Fruit fly (Drosophila melanogaster) whole organism, embryonic: ENCODE data around the gene IFT54.

Experiments
- Adf1 ChIP-seq: fragments of 200-800 bp; sonication (Bioruptor generic); IDR thresholded peaks from 2 replicates; pipeline ENCODE4 v1.3.6; 2022; ENCODE audit warnings: missing biosample characterization, missing genetic modification characterization
- Asciz ChIP-seq: fragments of 200-800 bp; sonication (Bioruptor generic); optimal IDR thresholded peaks from 2 replicates; lab custom pipeline; 2017; ENCODE audit warnings: missing biosample characterization, mild to moderate bottlenecking, missing genetic modification characterization, missing genetic modification reagents
- Atf6 ChIP-seq: fragments of 200-800 bp; sonication (Bioruptor generic); IDR thresholded peaks from 2 replicates; pipeline ENCODE4 v1.3.6; 2022; ENCODE audit warnings: missing biosample characterization, missing genetic modification characterization
- Blimp-1 ChIP-seq: fragments of 200-800 bp; sonication (Bioruptor generic); optimal IDR thresholded peaks from 3 replicates; lab custom pipeline; 2018; ENCODE audit warnings: missing biosample characterization, missing genetic modification characterization, mild to moderate bottlenecking, moderate library complexity, missing genetic modification reagents
- CG10274 ChIP-seq: fragments of 200-800 bp; sonication (Bioruptor generic); optimal IDR thresholded peaks from 3 replicates; lab custom pipeline; 2017; ENCODE audit warnings: missing biosample characterization, mild to moderate bottlenecking, missing genetic modification characterization
- CG10565 ChIP-seq: fragments of 200-800 bp; sonication (Bioruptor generic); optimal IDR thresholded peaks from 3 replicates; lab custom pipeline; 2016; ENCODE audit warnings: missing biosample characterization, mild to moderate bottlenecking, missing genetic modification characterization
- CG12391 ChIP-seq: fragments of 200-800 bp; sonication (Bioruptor generic); optimal IDR thresholded peaks from 3 replicates; lab custom pipeline; 2018; ENCODE audit warnings: missing biosample characterization, mild to moderate bottlenecking, missing genetic modification characterization, moderate library complexity
- CG14710 ChIP-seq: fragments of 200-800 bp; sonication (Bioruptor generic); optimal IDR thresholded peaks from 3 replicates; lab custom pipeline; 2019; ENCODE audit warnings: missing biosample characterization, mild to moderate bottlenecking, missing genetic modification characterization, moderate library complexity
- CG1603 ChIP-seq: fragments of 200-800 bp; sonication (Bioruptor generic); optimal IDR thresholded peaks from 2 replicates; lab custom pipeline; 2019; ENCODE audit warnings: missing biosample characterization, mild to moderate bottlenecking, missing genetic modification characterization, moderate library complexity
- CG17186 ChIP-seq: fragments of 200-800 bp; sonication (Bioruptor generic); optimal IDR thresholded peaks from 3 replicates; lab custom pipeline; 2017; ENCODE audit warnings: missing biosample characterization, missing genetic modification reagents, missing genetic modification characterization
- CG2875 ChIP-seq: fragments of 200-800 bp; sonication (Bioruptor generic); optimal IDR thresholded peaks from 2 replicates; lab custom pipeline; 2017; ENCODE audit warnings: missing biosample characterization, mild to moderate bottlenecking, missing genetic modification characterization, missing genetic modification reagents
- CG31224 ChIP-seq: fragments of 200-800 bp; sonication (Bioruptor generic); IDR thresholded peaks from 2 replicates; pipeline ENCODE4 v1.3.6; 2022; ENCODE audit warnings: missing biosample characterization, missing genetic modification characterization
- CG33213 ChIP-seq: fragments of 200-800 bp; sonication (Bioruptor generic); optimal IDR thresholded peaks from 3 replicates; lab custom pipeline; 2016; ENCODE audit warnings: missing biosample characterization, missing genetic modification characterization
- CG34224 ChIP-seq: fragments of 200-800 bp; sonication (Bioruptor generic); IDR thresholded peaks from 3 replicates; pipeline ENCODE4 v1.3.6; 2022; ENCODE audit warnings: missing biosample characterization, missing genetic modification characterization; ENCODE audit not compliant: partially characterized antibody
- CG43689 ChIP-seq: fragments of 200-800 bp; sonication (Bioruptor generic); IDR thresholded peaks from 2 replicates; pipeline ENCODE4 v1.3.6; 2022; ENCODE audit warnings: missing biosample characterization, missing genetic modification characterization
- CG4820 ChIP-seq: fragments of 200-800 bp; sonication (Bioruptor generic); optimal IDR thresholded peaks from 3 replicates; lab custom pipeline; 2016; ENCODE audit warnings: missing biosample characterization, missing genetic modification characterization
- CG6683 ChIP-seq: fragments of 200-800 bp; sonication (Bioruptor generic); optimal IDR thresholded peaks from 2 replicates; lab custom pipeline; 2017; ENCODE audit warnings: missing biosample characterization, mild to moderate bottlenecking, missing genetic modification characterization, missing genetic modification reagents
- CG7928 ChIP-seq: fragments of 200-800 bp; sonication (Bioruptor generic); optimal IDR thresholded peaks from 2 replicates; lab custom pipeline; 2017; ENCODE audit warnings: missing biosample characterization, mild to moderate bottlenecking, missing genetic modification characterization
- D ChIP-seq, 2 experiments: fragments of 200-800 bp in 1 of 2; fragments of >200 bp in 1 of 2; sonication (Bioruptor generic) in 1 of 2; optimal IDR thresholded peaks; 2 replicates in 1 of 2; 3 replicates in 1 of 2; lab custom pipeline; 2017; ENCODE audit warnings: mild to moderate bottlenecking in 1 of 2, missing biosample characterization in 1 of 2, missing genetic modification characterization in 1 of 2, missing genetic modification reagents in 1 of 2
- Dip2 ChIP-seq: fragments of 200-800 bp; sonication (Bioruptor generic); IDR thresholded peaks from 2 replicates; pipeline ENCODE4 v1.3.6; 2022; ENCODE audit warnings: missing biosample characterization, missing genetic modification characterization
- Dll ChIP-seq: fragments of 200-800 bp; sonication (Bioruptor generic); IDR thresholded peaks from 4 replicates; pipeline ENCODE4 v1.3.6; 2022; ENCODE audit warnings: missing biosample characterization, missing genetic modification characterization; ENCODE audit not compliant: partially characterized antibody
- E2f2 ChIP-seq: fragments of 200-800 bp; sonication (Bioruptor generic); IDR thresholded peaks from 2 replicates; pipeline ENCODE4 v1.3.6; 2022; ENCODE audit warnings: missing biosample characterization, missing genetic modification characterization
- HLH54F ChIP-seq: fragments of 200-800 bp; sonication (Bioruptor generic); optimal IDR thresholded peaks from 3 replicates; lab custom pipeline; 2016; ENCODE audit warnings: missing biosample characterization, missing genetic modification characterization
- Hr51 ChIP-seq, 2 experiments: fragments of 200-800 bp; sonication (Bioruptor generic); optimal IDR thresholded peaks; 2 replicates in 1 of 2; 3 replicates in 1 of 2; lab custom pipeline; 2016 to 2018; ENCODE audit warnings: missing biosample characterization in 2 of 2, missing genetic modification characterization in 2 of 2, mild to moderate bottlenecking in 1 of 2, moderate library complexity in 1 of 2
- Meics ChIP-seq: fragments of 200-800 bp; sonication (Bioruptor generic); optimal IDR thresholded peaks from 2 replicates; lab custom pipeline; 2017; ENCODE audit warnings: missing biosample characterization, mild to moderate bottlenecking, missing genetic modification characterization
- Mes4 ChIP-seq: fragments of 200-800 bp; sonication (Bioruptor generic); optimal IDR thresholded peaks from 2 replicates; lab custom pipeline; 2016; ENCODE audit warnings: missing biosample characterization, missing genetic modification characterization
- NFAT ChIP-seq: fragments of 200-800 bp; sonication (Bioruptor generic); IDR thresholded peaks from 2 replicates; pipeline ENCODE4 v1.3.6; 2022; ENCODE audit warnings: missing biosample characterization, missing genetic modification characterization
- NfI ChIP-seq: fragments of 200-800 bp; sonication (Bioruptor generic); optimal IDR thresholded peaks from 3 replicates; lab custom pipeline; 2018; ENCODE audit warnings: missing biosample characterization, mild to moderate bottlenecking, missing genetic modification characterization, moderate library complexity
- Rfx ChIP-seq: fragments of 200-800 bp; sonication (Bioruptor generic); IDR thresholded peaks from 2 replicates; pipeline ENCODE4 v1.3.6; 2022; ENCODE audit warnings: missing biosample characterization, missing genetic modification characterization
- Side ChIP-seq: fragments of 200-800 bp; sonication (Bioruptor generic); optimal IDR thresholded peaks from 2 replicates; lab custom pipeline; 2016; ENCODE audit warnings: missing biosample characterization, missing genetic modification characterization
- ash1 ChIP-seq: fragments of 200-800 bp; sonication (Bioruptor generic); optimal IDR thresholded peaks from 2 replicates; lab custom pipeline; 2018; ENCODE audit warnings: missing biosample characterization, mild to moderate bottlenecking, missing genetic modification characterization
- corto ChIP-seq: fragments of 200-800 bp; sonication (Bioruptor generic); optimal IDR thresholded peaks from 2 replicates; lab custom pipeline; 2016; ENCODE audit warnings: missing biosample characterization, mild to moderate bottlenecking, missing genetic modification characterization, moderate library complexity
- emc ChIP-seq: fragments of 200-800 bp; sonication (Bioruptor generic); optimal IDR thresholded peaks from 2 replicates; lab custom pipeline; 2016; ENCODE audit warnings: missing biosample characterization, missing genetic modification characterization
- gce ChIP-seq: fragments of 200-800 bp; sonication (Bioruptor generic); IDR thresholded peaks from 3 replicates; pipeline ENCODE4 v1.3.6; 2022; ENCODE audit warnings: missing biosample characterization, missing genetic modification characterization
- grau ChIP-seq: fragments of 200-800 bp; optimal IDR thresholded peaks from 3 replicates; lab custom pipeline; 2019; ENCODE audit warnings: missing biosample characterization, mild to moderate bottlenecking, missing genetic modification characterization, moderate library complexity
- h ChIP-seq: fragments of >200 bp; optimal IDR thresholded peaks from 2 replicates; lab custom pipeline; 2017
- jumu ChIP-seq: fragments of 200-800 bp; sonication (Bioruptor generic); optimal IDR thresholded peaks from 3 replicates; lab custom pipeline; 2016; ENCODE audit warnings: missing biosample characterization, missing genetic modification characterization
- klu ChIP-seq: fragments of 200-800 bp; sonication (Bioruptor generic); IDR thresholded peaks from 2 replicates; pipeline ENCODE4 v1.3.6; 2022; ENCODE audit warnings: missing biosample characterization, missing genetic modification characterization
- nerfin-2 ChIP-seq: fragments of 200-800 bp; sonication (Bioruptor generic); IDR thresholded peaks from 2 replicates; pipeline ENCODE4 v1.3.6; 2022; ENCODE audit warnings: missing biosample characterization, missing genetic modification characterization; ENCODE audit not compliant: partially characterized antibody
- nom ChIP-seq: fragments of 200-800 bp; sonication (Bioruptor generic); optimal IDR thresholded peaks from 2 replicates; lab custom pipeline; 2017; ENCODE audit warnings: missing biosample characterization, missing genetic modification characterization, mild to moderate bottlenecking, moderate library complexity, missing genetic modification reagents
- pb ChIP-seq: fragments of 200-800 bp; sonication (Bioruptor generic); optimal IDR thresholded peaks from 3 replicates; lab custom pipeline; 2016; ENCODE audit warnings: missing biosample characterization, missing genetic modification characterization
- rib ChIP-seq: fragments of 200-800 bp; sonication (Bioruptor generic); IDR thresholded peaks from 2 replicates; pipeline ENCODE4 v1.3.6; 2022; ENCODE audit warnings: missing biosample characterization, missing genetic modification characterization
- sd ChIP-seq: fragments of 200-800 bp; sonication (Bioruptor generic); optimal IDR thresholded peaks from 3 replicates; lab custom pipeline; 2018; ENCODE audit warnings: missing biosample characterization, mild to moderate bottlenecking, missing genetic modification characterization, moderate library complexity
- slbo ChIP-seq: fragments of 200-800 bp; sonication (Bioruptor generic); IDR thresholded peaks from 2 replicates; pipeline ENCODE4 v1.3.6; 2022; ENCODE audit warnings: missing biosample characterization, missing genetic modification characterization
- sug ChIP-seq: fragments of 200-800 bp; optimal IDR thresholded peaks from 2 replicates; lab custom pipeline; 2019; ENCODE audit warnings: missing biosample characterization, mild to moderate bottlenecking, missing genetic modification characterization, moderate library complexity
- tio ChIP-seq: fragments of 200-800 bp; sonication (Bioruptor generic); optimal IDR thresholded peaks from 2 replicates; lab custom pipeline; 2017; ENCODE audit warnings: missing biosample characterization, missing genetic modification characterization, inconsistent platforms
- vvl ChIP-seq: fragments of 200-800 bp; sonication (Bioruptor generic); IDR thresholded peaks from 2 replicates; pipeline ENCODE4 v1.3.6; 2022; ENCODE audit warnings: missing biosample characterization, missing genetic modification characterization
- wdn ChIP-seq: fragments of 200-800 bp; sonication (Bioruptor generic); IDR thresholded peaks from 2 replicates; pipeline ENCODE4 v1.3.6; 2022; ENCODE audit warnings: missing biosample characterization, missing genetic modification characterization

IFT54 gene

dm6 chr3R:14346838-14347745, 44.9 kb downstream of the IFT54 start (continued):
- TF ChIP-seq Side (GFP tag; lab: Kevin White, UChicago) (no peak), Adf1 (GFP tag; lab: Robert Waterston, UW) (peak; percentile 96), CG10565 (GFP tag; lab: Kevin White, UChicago) (no peak), CG7928 (no peak), CG43689 (GFP tag; lab: Robert Waterston, UW) (no peak), Atf6 (GFP tag; lab: Robert Waterston, UW) (0 out of 2 replicates have a peak, but pooled peaks have one; percentile 40), CG1603 (tag; lab: Kevin White, UChicago) (peak; percentile 3), Hr51 (GFP tag; optimal IDR thresholded peaks at IDR 0.05; lab: Kevin White, UChicago) (peak in 1 of 2 experiments; percentile 77), Dll (peak; percentile 53; the same call in 2 of the 4 replicates), Mes4 (GFP tag; lab: Kevin White, UChicago) (no peak), HLH54F (GFP tag; lab: Kevin White, UChicago) (no peak), emc (no peak), jumu (GFP tag; lab: Kevin White, UChicago) (peak; percentile 23), pb (GFP tag; lab: Kevin White, UChicago) (no peak), wdn (0 out of 2 replicates have a peak, but pooled peaks have one; percentile 27), E2f2 (GFP tag; lab: Robert Waterston, UW) (peak; percentile 34; the same call in 1 of the 2 replicates), CG12391 (tag; lab: Kevin White, UChicago) (peak; percentile 65), gce (GFP tag; lab: Robert Waterston, UW) (no peak), nom (no peak), CG6683 (GFP tag; lab: Kevin White, UChicago) (peak; percentile 60), CG2875 (GFP tag; lab: Kevin White, UChicago) (peak; percentile 34), NfI (peak; percentile 68), CG33213 (GFP tag; lab: Kevin White, UChicago) (peak; percentile 2), ash1 (GFP tag; lab: Kevin White, UChicago) (no peak), nerfin-2 (GFP tag; lab: Robert Waterston, UW) (no peak), Dip2 (GFP tag; lab: Robert Waterston, UW) (no peak), vvl (GFP tag; lab: Robert Waterston, UW) (peak; percentile 54), CG31224 (GFP tag; lab: Robert Waterston, UW) (no peak), D (optimal IDR thresholded peaks at IDR 0.05; lab: Kevin White, UChicago) (no peak), D (GFP tag; optimal IDR thresholded peaks at IDR 0.05; lab: Kevin White, UChicago) (peak; percentile 53), NFAT (no peak), klu (GFP tag; lab: Robert Waterston, UW) (no peak), Rfx (GFP tag; lab: Robert Waterston, UW) (peak; percentile 34; the same call in 1 of the 2 replicates), sug (tag; lab: Kevin White, UChicago) (no peak), CG10274 (peak; percentile 44), corto (GFP tag; lab: Kevin White, UChicago) (no peak), Blimp-1 (GFP tag; lab: Kevin White, UChicago) (peak; percentile 55), sd (tag; lab: Kevin White, UChicago) (peak; percentile 67), rib (GFP tag; lab: Robert Waterston, UW) (no peak), tio (GFP tag; lab: Kevin White, UChicago) (peak; percentile 66), grau (tag; lab: Kevin White, UChicago) (peak; percentile 78), Asciz (peak; percentile 59), CG34224 (GFP tag; lab: Robert Waterston, UW) (peak; percentile 47; the same call in 1 of the 3 replicates), Meics (GFP tag; lab: Kevin White, UChicago) (peak; percentile 83), slbo (GFP tag; lab: Robert Waterston, UW) (peak; percentile 63), CG17186 (GFP tag; lab: Kevin White, UChicago) (no peak), h (lab: Kevin White, UChicago) (no peak), CG14710 (peak; percentile 31), CG4820 (GFP tag; lab: Kevin White, UChicago) (peak; percentile 49)
